Worm (Caenorhabditis elegans) whole organism, early embryonic: ENCODE measurements around the gene C33H5.13.

Source experiments
- ama-1 ChIP-seq: fragments of 150-350 bp; optimal IDR thresholded peaks from 2 replicates; lab custom pipeline; 2014
- hmbx-1 ChIP-seq: sonication (generic microtip); optimal IDR thresholded peaks from 2 replicates; lab custom pipeline; 2016; ENCODE audit warnings: mild to moderate bottlenecking, missing genetic modification characterization, missing compliant biosample characterization
- scrt-1 ChIP-seq: fragments of 200-800 bp; sonication (Bioruptor generic); IDR thresholded peaks from 2 replicates; pipeline ENCODE4 v1.3.6; 2022; ENCODE audit warnings: missing genetic modification characterization, missing compliant biosample characterization

- no peak for TF ChIP-seq ama-1
- TF ChIP-seq scrt-1: no peak
- TF ChIP-seq hmbx-1: no peak
Measured at ce11 chrIV:7824649-7825048, 32.6 kb upstream of the C33H5.13 start.
